Fruit fly (Drosophila melanogaster): Measurements from ENCODE around the gene CG5984.

CG5984 gene

DNA sequence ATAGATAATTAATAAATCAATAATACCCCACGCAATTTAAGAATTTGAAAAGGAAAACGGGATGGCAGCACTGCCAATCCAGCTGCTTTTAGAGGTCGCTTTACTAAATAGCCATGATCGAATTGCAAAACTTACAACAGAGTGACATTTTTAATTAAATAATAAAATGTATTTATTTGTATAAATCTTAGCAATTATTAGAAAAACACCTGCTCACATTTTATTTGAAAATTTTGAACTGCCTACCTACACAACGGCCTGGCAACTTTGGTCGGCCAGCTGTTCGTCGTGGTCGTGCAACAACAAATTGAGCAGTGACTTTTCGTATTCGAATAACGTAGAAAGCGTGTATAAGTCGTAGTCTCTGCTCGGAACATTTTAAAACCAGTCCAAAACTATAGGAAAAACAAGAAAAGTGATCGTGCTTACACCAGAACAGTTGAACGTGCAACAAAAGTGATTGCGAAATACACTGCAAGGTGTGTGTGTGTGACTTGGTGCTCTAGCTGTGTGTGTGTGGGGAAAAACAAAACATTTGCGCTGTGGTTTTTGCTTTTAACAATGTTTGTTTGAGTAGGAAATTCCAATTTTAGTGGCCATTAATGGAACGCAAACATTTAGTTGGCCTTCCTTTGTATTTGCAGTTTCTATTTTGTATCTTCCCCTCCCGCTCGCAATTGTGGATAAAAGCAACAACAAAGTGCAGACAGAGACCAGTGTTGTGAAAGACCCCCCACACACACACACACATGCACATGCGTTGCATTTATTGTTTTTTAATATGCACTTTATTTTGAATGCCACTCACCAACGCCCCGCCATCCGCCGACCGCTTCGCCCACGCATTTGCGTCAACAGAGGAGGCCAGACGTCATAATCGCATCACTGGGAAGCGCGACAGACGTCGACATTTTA, 27.0 kb upstream of the CG5984 start, which contains the start of gene CG5938 (continued):
- TF ChIP-seq CG12391 (tag; optimal IDR thresholded peaks at IDR 0.05) (peak; percentile 47), Lim3 (GFP tag; IDR thresholded peaks at IDR 0.05) (no peak), CG13624 (GFP tag; optimal IDR thresholded peaks at IDR 0.05) (no peak), CG12299 (tag; optimal IDR thresholded peaks at IDR 0.05) (no peak), CG3838 (GFP tag; optimal IDR thresholded peaks at IDR 0.05) (no peak), sug (tag; optimal IDR thresholded peaks at IDR 0.05) (peak; percentile 49), hb (GFP tag; IDR thresholded peaks at IDR 0.05; ENCODE audit: partially characterized antibody) (no peak), CG15269 (tag; optimal IDR thresholded peaks at IDR 0.05) (peak; percentile 48), Vsx1 (GFP tag; optimal IDR thresholded peaks at IDR 0.05) (no peak), p53 (GFP tag; optimal IDR thresholded peaks at IDR 0.05) (no peak), CG10959 (GFP tag; IDR thresholded peaks at IDR 0.05) (0 out of 2 replicates have a peak, but pooled peaks have one; percentile 13), CG14860 (GFP tag; IDR thresholded peaks at IDR 0.05; ENCODE audit: partially characterized antibody) (no peak), Bgb (GFP tag; IDR thresholded peaks at IDR 0.05; ENCODE audit: partially characterized antibody) (no peak), CG9932 (GFP tag; IDR thresholded peaks at IDR 0.05) (peak; percentile 26; the same call in 1 of the 2 replicates), CG17612 (GFP tag; IDR thresholded peaks at IDR 0.05) (no peak), CG13775 (GFP tag; optimal IDR thresholded peaks at IDR 0.05) (peak; percentile 58), Nf-YC (tag; optimal IDR thresholded peaks at IDR 0.05) (peak; percentile 23), CG6683 (GFP tag; optimal IDR thresholded peaks at IDR 0.05) (no peak), CG30403 (GFP tag; optimal IDR thresholded peaks at IDR 0.05) (peak; percentile 43), gcm (GFP tag; optimal IDR thresholded peaks at IDR 0.05) (no peak), hkb (optimal IDR thresholded peaks at IDR 0.05) (peak; percentile 26), hkb (GFP tag; IDR thresholded peaks at IDR 0.05) (no peak), trem (tag; optimal IDR thresholded peaks at IDR 0.05) (peak; percentile 92), sima (GFP tag; optimal IDR thresholded peaks at IDR 0.05) (no peak), Dfd (GFP tag; optimal IDR thresholded peaks at IDR 0.05) (no peak), Lpt (GFP tag; optimal IDR thresholded peaks at IDR 0.05) (no peak), CG6854 (GFP tag; optimal IDR thresholded peaks at IDR 0.05) (no peak), bowl (GFP tag; IDR thresholded peaks at IDR 0.05) (no peak), Tbp (GFP tag; optimal IDR thresholded peaks at IDR 0.05) (no peak), otp (GFP tag; IDR thresholded peaks at IDR 0.05) (no peak), CG34422 (GFP tag; IDR thresholded peaks at IDR 0.05) (peak; percentile 30; the same call in 1 of the 3 replicates), so (GFP tag; IDR thresholded peaks at IDR 0.05) (0 out of 3 replicates have a peak, but pooled peaks have one; percentile 31), toy (GFP tag; IDR thresholded peaks at IDR 0.05) (no peak), NfI (GFP tag; optimal IDR thresholded peaks at IDR 0.05) (peak; percentile 47), row (GFP tag; IDR thresholded peaks at IDR 0.05) (peak; percentile 67), CG17829 (tag; optimal IDR thresholded peaks at IDR 0.05) (peak; percentile 56), NC2β (GFP tag; optimal IDR thresholded peaks at IDR 0.05) (no peak), salm (tag; optimal IDR thresholded peaks at IDR 0.05) (no peak), pros (GFP tag; optimal IDR thresholded peaks at IDR 0.05) (no peak), CG3065 (GFP tag; optimal IDR thresholded peaks at IDR 0.05) (no peak), tio (GFP tag; optimal IDR thresholded peaks at IDR 0.05) (no peak), unpg (GFP tag; optimal IDR thresholded peaks at IDR 0.05) (peak; percentile 11), ash1 (GFP tag; optimal IDR thresholded peaks at IDR 0.05) (no peak), CG34224 (GFP tag; IDR thresholded peaks at IDR 0.05; ENCODE audit: partially characterized antibody) (peak; percentile 38; the same call in 2 of the 3 replicates), CG14050 (GFP tag; IDR thresholded peaks at IDR 0.05) (no peak), Abd-B (GFP tag; optimal IDR thresholded peaks at IDR 0.05) (peak; percentile 25), maf-S (GFP tag; optimal IDR thresholded peaks at IDR 0.05) (no peak), NK7.1 (GFP tag; optimal IDR thresholded peaks at IDR 0.05) (no peak), CG4424 (GFP tag; optimal IDR thresholded peaks at IDR 0.05) (peak; percentile 38)
